Worm (Caenorhabditis elegans) whole organism, young adult: ENCODE results near the gene lec-11.
A peak's percentile ranks its signal among the peaks of the same experiment; 100 is the strongest.

Source experiments
- B0035.1 ChIP-seq: sonication (generic microtip); optimal IDR thresholded peaks from 2 replicates; lab custom pipeline; 2016; ENCODE audit warnings: missing genetic modification characterization, mild to moderate bottlenecking, missing compliant biosample characterization, missing genotype, missing genetic modification reagents
- B0261.1 ChIP-seq: sonication (generic microtip); optimal IDR thresholded peaks from 2 replicates; lab custom pipeline; 2016; ENCODE audit warnings: mild to moderate bottlenecking, missing genetic modification characterization, moderate library complexity, missing compliant biosample characterization
- B0336.3 ChIP-seq: fragments of 200-800 bp; sonication (Bioruptor generic); IDR thresholded peaks from 2 replicates; pipeline ENCODE4 v1.3.6; 2022; ENCODE audit warnings: missing genetic modification characterization, missing compliant biosample characterization
- F10E7.11 ChIP-seq: sonication (generic microtip); optimal IDR thresholded peaks from 2 replicates; lab custom pipeline; 2017; ENCODE audit warnings: mild to moderate bottlenecking, missing genetic modification characterization, moderate library complexity, missing compliant biosample characterization
- F22D6.2 ChIP-seq: sonication (generic microtip); optimal IDR thresholded peaks from 2 replicates; lab custom pipeline; 2016; ENCODE audit warnings: mild to moderate bottlenecking, missing genetic modification characterization, missing compliant biosample characterization
- F33H1.4 ChIP-seq: fragments of 200-800 bp; sonication (Bioruptor generic); IDR thresholded peaks from 2 replicates; pipeline ENCODE4 v1.3.6; 2022; ENCODE audit warnings: missing genetic modification reagents, missing genetic modification characterization, missing compliant biosample characterization
- F49E8.2 ChIP-seq: sonication (generic microtip); optimal IDR thresholded peaks from 3 replicates; lab custom pipeline; 2017; ENCODE audit warnings: missing genetic modification characterization, mild to moderate bottlenecking, missing compliant biosample characterization, antibody characterized with exemption, moderate library complexity; ENCODE audit not compliant: insufficient read depth
- T26A5.8 ChIP-seq: sonication (generic microtip); optimal IDR thresholded peaks from 2 replicates; lab custom pipeline; 2016; ENCODE audit warnings: missing genetic modification characterization, missing compliant biosample characterization
- Y95B8A.8 ChIP-seq: fragments of 200-800 bp; sonication (Bioruptor generic); IDR thresholded peaks from 2 replicates; pipeline ENCODE4 v1.3.6; 2022; ENCODE audit warnings: missing genetic modification reagents, missing genetic modification characterization, missing compliant biosample characterization
- aptf-3 ChIP-seq: fragments of 200-800 bp; sonication (Bioruptor generic); IDR thresholded peaks from 2 replicates; pipeline ENCODE4 v1.3.6; 2022; ENCODE audit warnings: missing genetic modification characterization, missing compliant biosample characterization
- athp-1 ChIP-seq: sonication (generic microtip); optimal IDR thresholded peaks from 2 replicates; lab custom pipeline; 2017; ENCODE audit warnings: mild to moderate bottlenecking, missing genetic modification characterization, missing compliant biosample characterization
- attf-3 ChIP-seq: fragments of 200-800 bp; sonication (Bioruptor generic); conservative IDR thresholded peaks from 2 replicates; pipeline ENCODE4 v1.3.6; 2022; ENCODE audit warnings: missing genetic modification reagents, missing genetic modification characterization, missing compliant biosample characterization
- attf-5 ChIP-seq: fragments of 200-800 bp; sonication (Bioruptor generic); optimal IDR thresholded peaks from 2 replicates; lab custom pipeline; 2018; ENCODE audit warnings: mild to moderate bottlenecking, missing genetic modification characterization, missing compliant biosample characterization
- cebp-1 ChIP-seq, 2 experiments: fragments of 200-800 bp in 1 of 2; sonication (Bioruptor generic) in 1 of 2; sonication (generic microtip) in 1 of 2; IDR thresholded peaks in 1 of 2; optimal IDR thresholded peaks in 1 of 2; 2 replicates each; pipeline versions ENCODE4 v1.3.6 to Lab custom; 2017 to 2022; ENCODE audit warnings: missing compliant biosample characterization in 2 of 2, missing genetic modification characterization in 2 of 2, mild to moderate bottlenecking in 1 of 2, missing genetic modification reagents in 1 of 2, moderate library complexity in 1 of 2
- ceh-100 ChIP-seq: fragments of 200-800 bp; sonication (Bioruptor generic); IDR thresholded peaks from 2 replicates; pipeline ENCODE4 v1.3.6; 2022; ENCODE audit warnings: missing genetic modification reagents, missing genetic modification characterization, missing compliant biosample characterization
- ceh-27 ChIP-seq: fragments of 200-800 bp; sonication (Bioruptor generic); optimal IDR thresholded peaks from 2 replicates; lab custom pipeline; 2018; ENCODE audit warnings: mild to moderate bottlenecking, missing genetic modification characterization, moderate library complexity, missing compliant biosample characterization
- ceh-58 ChIP-seq: fragments of 200-800 bp; sonication (Bioruptor generic); IDR thresholded peaks from 2 replicates; pipeline ENCODE4 v1.3.6; 2022; ENCODE audit warnings: missing genetic modification characterization, missing compliant biosample characterization
- dpl-1 ChIP-seq: fragments of 150-350 bp; optimal IDR thresholded peaks from 2 replicates; lab custom pipeline; 2014; ENCODE audit warnings: missing biosample characterization, missing genetic modification reagents, missing genetic modification characterization
- egl-44 ChIP-seq: fragments of 200-800 bp; sonication (Bioruptor generic); IDR thresholded peaks from 2 replicates; pipeline ENCODE4 v1.3.6; 2022; ENCODE audit warnings: missing genetic modification reagents, missing genetic modification characterization, missing compliant biosample characterization
- egrh-3 ChIP-seq: fragments of 200-800 bp; sonication (Bioruptor generic); IDR thresholded peaks from 2 replicates; pipeline ENCODE4 v1.3.6; 2022; ENCODE audit warnings: missing genetic modification reagents, missing genetic modification characterization, missing compliant biosample characterization
- gei-17 ChIP-seq: fragments of 200-800 bp; sonication (Bioruptor generic); optimal IDR thresholded peaks from 2 replicates; lab custom pipeline; 2018; ENCODE audit warnings: mild to moderate bottlenecking, missing genetic modification characterization, missing compliant biosample characterization
- hlh-26 ChIP-seq: fragments of 200-800 bp; sonication (Bioruptor generic); conservative IDR thresholded peaks from 2 replicates; pipeline ENCODE4 v1.3.6; 2022; ENCODE audit warnings: missing genetic modification reagents, missing genetic modification characterization, missing compliant biosample characterization
- let-607 ChIP-seq, 2 experiments: fragments of 200-800 bp in 1 of 2; sonication (Bioruptor generic) in 1 of 2; sonication (generic microtip) in 1 of 2; optimal IDR thresholded peaks; 2 replicates each; lab custom pipeline; 2016 to 2018; ENCODE audit warnings: mild to moderate bottlenecking in 2 of 2, missing compliant biosample characterization in 2 of 2, missing genetic modification characterization in 2 of 2, moderate library complexity in 2 of 2, missing genotype in 1 of 2
- lin-26 ChIP-seq: fragments of 200-800 bp; sonication (Bioruptor generic); IDR thresholded peaks from 2 replicates; pipeline ENCODE4 v1.3.6; 2022; ENCODE audit warnings: missing genetic modification reagents, missing genetic modification characterization, missing compliant biosample characterization
- lin-54 ChIP-seq: fragments of 200-800 bp; sonication (Bioruptor generic); optimal IDR thresholded peaks from 2 replicates; lab custom pipeline; 2018; ENCODE audit warnings: mild to moderate bottlenecking, missing genetic modification characterization, missing compliant biosample characterization
- madf-3 ChIP-seq: fragments of 200-800 bp; sonication (Bioruptor generic); IDR thresholded peaks from 2 replicates; pipeline ENCODE4 v1.3.6; 2022; ENCODE audit warnings: missing genetic modification reagents, missing genetic modification characterization, missing compliant biosample characterization
- madf-8 ChIP-seq: fragments of 200-800 bp; sonication (Bioruptor generic); conservative IDR thresholded peaks from 2 replicates; pipeline ENCODE4 v1.3.6; 2022; ENCODE audit warnings: missing genetic modification reagents, missing genetic modification characterization, missing compliant biosample characterization
- mcd-1 ChIP-seq: fragments of 200-800 bp; sonication (Bioruptor generic); IDR thresholded peaks from 2 replicates; pipeline ENCODE4 v1.3.6; 2022; ENCODE audit warnings: missing genetic modification reagents, missing genetic modification characterization, missing compliant biosample characterization
- mel-28 ChIP-seq: sonication (generic microtip); optimal IDR thresholded peaks from 2 replicates; lab custom pipeline; 2016; ENCODE audit warnings: borderline replicate concordance, mild to moderate bottlenecking, missing genetic modification characterization, missing compliant biosample characterization
- mxl-1 ChIP-seq: sonication (generic microtip); optimal IDR thresholded peaks from 2 replicates; lab custom pipeline; 2016; ENCODE audit warnings: missing genetic modification characterization, missing compliant biosample characterization
- nhr-120 ChIP-seq: fragments of 200-800 bp; sonication (Bioruptor generic); IDR thresholded peaks from 2 replicates; pipeline ENCODE4 v1.3.6; 2022; ENCODE audit warnings: missing genetic modification characterization, missing compliant biosample characterization
- nhr-80 ChIP-seq: sonication (generic microtip); optimal IDR thresholded peaks from 2 replicates; lab custom pipeline; 2016; ENCODE audit warnings: missing genetic modification characterization, missing compliant biosample characterization
- nhr-90 ChIP-seq: sonication (generic microtip); optimal IDR thresholded peaks from 2 replicates; lab custom pipeline; 2016; ENCODE audit warnings: missing genotype, mild to moderate bottlenecking, missing genetic modification characterization, missing compliant biosample characterization
- rcor-1 ChIP-seq: fragments of 200-800 bp; sonication (Bioruptor generic); IDR thresholded peaks from 2 replicates; pipeline ENCODE4 v1.3.6; 2022; ENCODE audit warnings: missing genetic modification reagents, missing genetic modification characterization, missing compliant biosample characterization
- repo-1 ChIP-seq: sonication (generic microtip); optimal IDR thresholded peaks from 2 replicates; lab custom pipeline; 2017; ENCODE audit warnings: mild to moderate bottlenecking, missing genetic modification characterization, missing compliant biosample characterization
- rpc-1 ChIP-seq, 2 experiments: fragments of 150-350 bp in 1 of 2; sonication (generic microtip) in 1 of 2; optimal IDR thresholded peaks; 2 replicates each; lab custom pipeline; 2014 to 2018; ENCODE audit warnings: missing biosample characterization in 1 of 2, missing genetic modification characterization in 1 of 2, missing genetic modification reagents in 1 of 2, missing genotype in 1 of 2
- sdz-38 ChIP-seq: sonication (generic microtip); optimal IDR thresholded peaks from 2 replicates; lab custom pipeline; 2016; ENCODE audit warnings: missing genotype, missing genetic modification characterization, missing compliant biosample characterization
- sea-2 ChIP-seq: fragments of 200-800 bp; sonication (Bioruptor generic); IDR thresholded peaks from 2 replicates; pipeline ENCODE4 v1.3.6; 2022; ENCODE audit warnings: missing genetic modification characterization, missing compliant biosample characterization
- snpc-1.3 ChIP-seq: sonication (generic microtip); optimal IDR thresholded peaks from 2 replicates; lab custom pipeline; 2017; ENCODE audit warnings: missing genetic modification characterization, mild to moderate bottlenecking, missing compliant biosample characterization, antibody characterized with exemption, moderate library complexity, missing genotype, missing genetic modification reagents; ENCODE audit not compliant: insufficient read depth
- snpc-3.4 ChIP-seq: sonication (generic microtip); optimal IDR thresholded peaks from 2 replicates; lab custom pipeline; 2017; ENCODE audit warnings: missing genetic modification characterization, mild to moderate bottlenecking, missing compliant biosample characterization, antibody characterized with exemption, moderate library complexity, missing genotype, missing genetic modification reagents
- snpc-4 ChIP-seq, 5 experiments: fragments of 150-350 bp in 1 of 5; sonication (generic microtip) in 4 of 5; optimal IDR thresholded peaks; 2 replicates each; lab custom pipeline; 2014 to 2018; ENCODE audit warnings: missing genetic modification characterization in 5 of 5, missing biosample characterization in 3 of 5, antibody characterized with exemption in 2 of 5, mild to moderate bottlenecking in 2 of 5, missing compliant biosample characterization in 2 of 5, missing genotype in 2 of 5, moderate library complexity in 2 of 5, missing genetic modification reagents in 1 of 5
- sptf-2 ChIP-seq: fragments of 200-800 bp; sonication (Bioruptor generic); optimal IDR thresholded peaks from 2 replicates; lab custom pipeline; 2018; ENCODE audit warnings: mild to moderate bottlenecking, missing genetic modification characterization, missing compliant biosample characterization
- tbx-9 ChIP-seq: sonication (generic microtip); optimal IDR thresholded peaks from 2 replicates; lab custom pipeline; 2016; ENCODE audit warnings: borderline replicate concordance, missing genetic modification characterization, inconsistent platforms, missing compliant biosample characterization
- zim-3 ChIP-seq: sonication (generic microtip); optimal IDR thresholded peaks from 2 replicates; lab custom pipeline; 2017; ENCODE audit warnings: mild to moderate bottlenecking, missing genetic modification characterization, moderate library complexity, missing compliant biosample characterization
- ztf-22 ChIP-seq: fragments of 200-800 bp; sonication (Bioruptor generic); optimal IDR thresholded peaks from 2 replicates; lab custom pipeline; 2018; ENCODE audit warnings: mild to moderate bottlenecking, missing genetic modification characterization, moderate library complexity, missing compliant biosample characterization
- ztf-26 ChIP-seq: sonication (generic microtip); optimal IDR thresholded peaks from 2 replicates; lab custom pipeline; 2017; ENCODE audit warnings: missing genetic modification characterization, missing compliant biosample characterization

Gene lec-11

DNA sequence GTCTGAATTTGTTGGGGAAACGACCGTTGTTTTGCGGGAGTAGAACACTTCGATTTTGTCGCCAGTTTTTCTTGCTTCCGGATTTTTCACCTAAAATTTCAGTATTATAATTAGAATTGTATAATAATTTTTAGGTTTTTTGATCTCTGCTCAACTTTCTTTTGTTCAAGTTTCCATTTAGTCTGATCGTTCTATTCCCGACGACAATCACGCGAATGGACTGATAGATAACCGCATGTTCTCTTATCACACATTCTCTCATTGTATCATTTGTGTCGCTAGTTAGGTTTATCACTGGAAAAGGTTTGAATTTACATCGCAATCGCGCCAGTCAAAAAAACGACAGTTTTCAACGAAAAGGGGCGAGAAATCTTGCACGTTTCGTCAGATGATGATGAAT lies 35.1 kb downstream of the lec-11 start (continued):
- TF ChIP-seq F49E8.2 (tag; lab: Kevin White, UChicago) (no peak), F33H1.4 (no peak), hlh-26 (GFP tag; lab: Robert Waterston, UW) (no peak), F10E7.11 (tag; lab: Kevin White, UChicago) (no peak), B0035.1 (tag; lab: Kevin White, UChicago) (no peak), madf-8 (GFP tag; lab: Robert Waterston, UW) (no peak), let-607 (tag; optimal IDR thresholded peaks at IDR 0.05; lab: Kevin White, UChicago) (no peak), athp-1 (tag; lab: Kevin White, UChicago) (no peak), nhr-90 (tag; lab: Kevin White, UChicago) (no peak)

DNA sequence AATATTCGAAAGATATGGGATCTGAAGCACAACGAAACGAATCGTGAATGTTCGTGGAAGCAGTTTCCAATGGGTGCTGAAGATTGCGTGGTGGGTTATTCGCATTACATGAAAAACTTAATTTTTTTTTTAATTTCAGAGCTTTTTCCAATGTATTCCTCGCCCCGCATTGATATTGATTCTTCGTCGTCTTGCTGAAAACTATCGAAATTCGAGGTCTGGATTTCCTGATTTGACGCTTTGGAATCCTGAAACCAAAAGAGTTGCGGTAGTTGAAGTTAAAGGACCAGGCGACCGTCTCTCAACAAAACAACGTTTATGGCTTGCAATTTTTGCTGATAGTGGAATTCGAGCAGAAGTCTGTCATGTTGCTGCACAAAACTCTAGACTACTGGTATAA lies 37.9 kb downstream of the lec-11 start:
- TF ChIP-seq egl-44 (no peak), snpc-3.4 (tag; lab: Kevin White, UChicago) (no peak), sptf-2 (GFP tag; lab: Kevin White, UChicago) (no peak), attf-5 (GFP tag; lab: Kevin White, UChicago) (no peak), ceh-58 (GFP tag; lab: Robert Waterston, UW) (no peak), nhr-120 (GFP tag; lab: Robert Waterston, UW) (no peak), egrh-3 (GFP tag; lab: Robert Waterston, UW) (no peak), rpc-1 (optimal IDR thresholded peaks at IDR 0.05; lab: Kevin White, UChicago) (no peak), rpc-1 (tag; optimal IDR thresholded peaks at IDR 0.05; lab: Kevin White, UChicago) (no peak), F49E8.2 (tag; lab: Kevin White, UChicago) (no peak), repo-1 (tag; lab: Kevin White, UChicago) (peak; percentile 56), cebp-1 (GFP tag; IDR thresholded peaks at IDR 0.05; lab: Robert Waterston, UW) (no peak), cebp-1 (tag; optimal IDR thresholded peaks at IDR 0.05; lab: Kevin White, UChicago) (peak; percentile 27), ceh-100 (GFP tag; lab: Robert Waterston, UW) (no peak), Y95B8A.8 (GFP tag; lab: Robert Waterston, UW) (0 out of 2 replicates have a peak, but pooled peaks have one; percentile 22), B0261.1 (tag; lab: Kevin White, UChicago) (no peak), T26A5.8 (no peak), nhr-80 (no peak), ztf-26 (tag; lab: Kevin White, UChicago) (no peak), B0336.3 (GFP tag; lab: Robert Waterston, UW) (peak; percentile 48; the same call in 1 of the 2 replicates), ceh-27 (GFP tag; lab: Kevin White, UChicago) (no peak), snpc-1.3 (tag; lab: Kevin White, UChicago) (no peak), lin-26 (GFP tag; lab: Robert Waterston, UW) (no peak), attf-3 (GFP tag; lab: Robert Waterston, UW) (no peak), snpc-4 (GFP tag; optimal IDR thresholded peaks at IDR 0.05; lab: Kevin White, UChicago) (no peak), snpc-4 (tag; optimal IDR thresholded peaks at IDR 0.05; lab: Kevin White, UChicago) (peak in 1 of 4 experiments; percentile 9), F10E7.11 (tag; lab: Kevin White, UChicago) (no peak), sdz-38 (tag; lab: Kevin White, UChicago) (no peak), dpl-1 (GFP tag; lab: Kevin White, UChicago) (no peak), F22D6.2 (tag; lab: Kevin White, UChicago) (no peak), aptf-3 (GFP tag; lab: Robert Waterston, UW) (no peak), gei-17 (GFP tag; lab: Kevin White, UChicago) (no peak), zim-3 (no peak), ztf-22 (GFP tag; lab: Kevin White, UChicago) (peak; percentile 6), mel-28 (no peak), mcd-1 (GFP tag; lab: Robert Waterston, UW) (no peak), madf-3 (GFP tag; lab: Robert Waterston, UW) (no peak), sea-2 (GFP tag; lab: Robert Waterston, UW) (no peak), rcor-1 (GFP tag; lab: Robert Waterston, UW) (no peak), lin-54 (no peak), tbx-9 (tag; lab: Kevin White, UChicago) (no peak), mxl-1 (tag; lab: Kevin White, UChicago) (no peak)
